Fruit fly (Drosophila melanogaster): ENCODE measurements around the gene Glyp.

The Glyp gene

dm6 chr2L:2180120-2180539 lies 49.5 kb downstream of the Glyp start (continued):
- TF ChIP-seq CG6813 (GFP tag; optimal IDR thresholded peaks at IDR 0.05): peak; percentile 87
- peak in 1 of 3 experiments; percentile 93 for TF ChIP-seq lola (GFP tag; optimal IDR thresholded peaks at IDR 0.05)

dm6 chr2L:2180665-2181064 lies 50.1 kb downstream of the Glyp start:
- TF ChIP-seq twi (tag; optimal IDR thresholded peaks at IDR 0.05): peak; percentile 95
- TF ChIP-seq CG12769 (tag; optimal IDR thresholded peaks at IDR 0.05): peak; percentile 20
- TF ChIP-seq cg (GFP tag; optimal IDR thresholded peaks at IDR 0.05): peak; percentile 47
- no peak for TF ChIP-seq vvl (GFP tag; IDR thresholded peaks at IDR 0.05)

dm6 chr2L:2181971-2182643 lies 51.5 kb downstream of the Glyp start:
- TF ChIP-seq yki (optimal IDR thresholded peaks at IDR 0.05) (no peak), fu2 (GFP tag; optimal IDR thresholded peaks at IDR 0.05) (no peak), tgo (GFP tag; IDR thresholded peaks at IDR 0.05) (no peak), CG10431 (GFP tag; optimal IDR thresholded peaks at IDR 0.05) (no peak), wor (GFP tag; IDR thresholded peaks at IDR 0.05) (no peak), dan (GFP tag; IDR thresholded peaks at IDR 0.05) (no peak), hbn (GFP tag; IDR thresholded peaks at IDR 0.05; ENCODE audit: partially characterized antibody) (no peak), Hr3 (GFP tag; optimal IDR thresholded peaks at IDR 0.05) (no peak), fd102C (GFP tag; optimal IDR thresholded peaks at IDR 0.05) (no peak), D19B (GFP tag; optimal IDR thresholded peaks at IDR 0.05) (peak; percentile 66), CG15479 (GFP tag; optimal IDR thresholded peaks at IDR 0.05) (no peak), Dbx (GFP tag; IDR thresholded peaks at IDR 0.05) (no peak), CG34224 (GFP tag; IDR thresholded peaks at IDR 0.05; ENCODE audit: partially characterized antibody) (no peak), p53 (GFP tag; optimal IDR thresholded peaks at IDR 0.05) (no peak), bcd (GFP tag; optimal IDR thresholded peaks at IDR 0.05) (no peak), Fer1 (GFP tag; optimal IDR thresholded peaks at IDR 0.05) (no peak), CG7745 (tag; optimal IDR thresholded peaks at IDR 0.05) (no peak), CG7928 (GFP tag; optimal IDR thresholded peaks at IDR 0.05) (no peak), H15 (GFP tag; IDR thresholded peaks at IDR 0.05) (no peak), caup (GFP tag; optimal IDR thresholded peaks at IDR 0.05; ENCODE audit: severe bottlenecking) (no peak), Jarid2 (GFP tag; optimal IDR thresholded peaks at IDR 0.05) (no peak), Atf6 (GFP tag; IDR thresholded peaks at IDR 0.05) (no peak), CG8924 (tag; optimal IDR thresholded peaks at IDR 0.05) (no peak), trem (tag; optimal IDR thresholded peaks at IDR 0.05) (no peak), CG3281 (GFP tag; optimal IDR thresholded peaks at IDR 0.05) (no peak), GATAe (GFP tag; conservative IDR thresholded peaks at IDR 0.05) (no peak), Awh (GFP tag; IDR thresholded peaks at IDR 0.05) (no peak), CG7963 (GFP tag; IDR thresholded peaks at IDR 0.05; ENCODE audit: partially characterized antibody) (peak; percentile 70), dmrt99B (tag; optimal IDR thresholded peaks at IDR 0.05) (no peak), CG6654 (GFP tag; optimal IDR thresholded peaks at IDR 0.05) (no peak), kni (GFP tag; optimal IDR thresholded peaks at IDR 0.05) (peak; percentile 55), CG2199 (GFP tag; IDR thresholded peaks at IDR 0.05) (no peak), HLHmδ (GFP tag; optimal IDR thresholded peaks at IDR 0.05) (peak; percentile 30), zfh1 (GFP tag; IDR thresholded peaks at IDR 0.05) (no peak; the same call in 2 of the 3 replicates), CG6272 (GFP tag; IDR thresholded peaks at IDR 0.05) (no peak), Meics (GFP tag; optimal IDR thresholded peaks at IDR 0.05) (no peak), CG18011 (GFP tag; optimal IDR thresholded peaks at IDR 0.05) (no peak), CG1024 (GFP tag; IDR thresholded peaks at IDR 0.05) (no peak), bsh (GFP tag; optimal IDR thresholded peaks at IDR 0.05) (no peak), CG7556 (GFP tag; optimal IDR thresholded peaks at IDR 0.05) (no peak)
